Worm (Caenorhabditis elegans) whole organism, L4 larva: ENCODE data around the gene F56F11.4.

Experiments used
- F26F4.8 ChIP-seq: fragments of 200-800 bp; sonication (Bioruptor generic); conservative IDR thresholded peaks from 2 replicates; pipeline ENCODE4 v1.3.6; 2022; ENCODE audit warnings: missing genetic modification characterization, missing compliant biosample characterization
- F44E2.7 ChIP-seq: fragments of 200-800 bp; sonication (Bioruptor generic); IDR thresholded peaks from 2 replicates; pipeline ENCODE4 v2.1.2; 2022; ENCODE audit warnings: missing genetic modification characterization, missing compliant biosample characterization
- F49E8.2 ChIP-seq: sonication (generic microtip); optimal IDR thresholded peaks from 2 replicates; lab custom pipeline; 2016; ENCODE audit warnings: missing compliant biosample characterization, mild to moderate bottlenecking, missing genetic modification characterization, borderline replicate concordance
- T26A8.4 ChIP-seq: fragments of 200-800 bp; sonication (Bioruptor generic); IDR thresholded peaks from 2 replicates; pipeline ENCODE4 v1.3.6; 2022; ENCODE audit warnings: missing genetic modification characterization, missing compliant biosample characterization
- Y48G9A.11 ChIP-seq: fragments of 200-800 bp; sonication (Bioruptor generic); IDR thresholded peaks from 2 replicates; pipeline ENCODE4 v1.3.6; 2022; ENCODE audit warnings: missing genetic modification reagents, missing genetic modification characterization, missing compliant biosample characterization
- Y5F2A.4 ChIP-seq: fragments of 200-800 bp; sonication (Bioruptor generic); optimal IDR thresholded peaks from 2 replicates; lab custom pipeline; 2018; ENCODE audit warnings: mild to moderate bottlenecking, missing genetic modification characterization, missing compliant biosample characterization
- aha-1 ChIP-seq: fragments of 150-350 bp; peaks from one replicate; lab custom pipeline; 2014; ENCODE audit warnings: missing biosample characterization, missing genetic modification characterization
- ama-1 ChIP-seq: fragments of 150-350 bp; optimal IDR thresholded peaks from 2 replicates; lab custom pipeline; 2014; ENCODE audit warnings: inconsistent platforms, mixed read lengths
- ceh-20 ChIP-seq: fragments of 200-800 bp; sonication (Bioruptor generic); IDR thresholded peaks from 2 replicates; pipeline ENCODE4 v1.3.6; 2022; ENCODE audit warnings: missing genetic modification reagents, missing genetic modification characterization, missing compliant biosample characterization
- ceh-32 ChIP-seq: sonication (generic microtip); optimal IDR thresholded peaks from 2 replicates; lab custom pipeline; 2016; ENCODE audit warnings: mild to moderate bottlenecking, missing genetic modification characterization, missing compliant biosample characterization; ENCODE audit not compliant: poor library complexity
- cey-2 ChIP-seq: sonication (generic microtip); optimal IDR thresholded peaks from 3 replicates; lab custom pipeline; 2017; ENCODE audit warnings: missing genetic modification characterization, mild to moderate bottlenecking, missing compliant biosample characterization, antibody characterized with exemption, borderline replicate concordance; ENCODE audit not compliant: insufficient read depth
- daf-12 ChIP-seq: fragments of 150-350 bp; optimal IDR thresholded peaks from 2 replicates; lab custom pipeline; 2014; ENCODE audit warnings: missing biosample characterization, missing genetic modification reagents, missing genetic modification characterization
- daf-16 ChIP-seq, 3 experiments: sonication (generic microtip); optimal IDR thresholded peaks; 2 replicates each; lab custom pipeline; 2016 to 2017; ENCODE audit warnings: missing genetic modification characterization in 3 of 3, missing genetic modification reagents in 3 of 3, mild to moderate bottlenecking in 2 of 3, missing compliant biosample characterization in 2 of 3, missing biosample characterization in 1 of 3, moderate library complexity in 1 of 3
- dmd-6 ChIP-seq: fragments of 200-800 bp; sonication (Bioruptor generic); IDR thresholded peaks from 2 replicates; pipeline ENCODE4 v1.3.6; 2022; ENCODE audit warnings: missing genetic modification reagents, missing genetic modification characterization, missing compliant biosample characterization
- dve-1 ChIP-seq: sonication (generic microtip); optimal IDR thresholded peaks from 2 replicates; lab custom pipeline; 2017; ENCODE audit warnings: antibody characterized with exemption, mild to moderate bottlenecking, missing genetic modification characterization, missing compliant biosample characterization; ENCODE audit not compliant: insufficient read depth
- fkh-10 ChIP-seq: fragments of 150-350 bp; optimal IDR thresholded peaks from 2 replicates; lab custom pipeline; 2014; ENCODE audit warnings: missing biosample characterization, missing genetic modification reagents, missing genetic modification characterization
- hif-1 ChIP-seq, 2 experiments: sonication (generic microtip); optimal IDR thresholded peaks; 2 replicates each; lab custom pipeline; 2016 to 2017; ENCODE audit warnings: missing compliant biosample characterization in 2 of 2, missing genetic modification characterization in 2 of 2, missing genetic modification reagents in 2 of 2, missing genotype in 2 of 2, mild to moderate bottlenecking in 1 of 2
- hlh-11 ChIP-seq: fragments of 200-800 bp; sonication (Bioruptor generic); optimal IDR thresholded peaks from 2 replicates; lab custom pipeline; 2018; ENCODE audit warnings: mild to moderate bottlenecking, missing genetic modification characterization, missing compliant biosample characterization
- hmg-1.1 ChIP-seq: fragments of 200-800 bp; sonication (Bioruptor generic); IDR thresholded peaks from 2 replicates; pipeline ENCODE4 v1.3.6; 2022; ENCODE audit warnings: missing genetic modification reagents, missing genetic modification characterization, missing compliant biosample characterization
- lim-7 ChIP-seq: fragments of 200-800 bp; sonication (Bioruptor generic); IDR thresholded peaks from 2 replicates; pipeline ENCODE4 v1.3.6; 2022; ENCODE audit warnings: missing genetic modification characterization, missing compliant biosample characterization
- lin-15B ChIP-seq: fragments of 150-350 bp; sonication (generic microtip); optimal IDR thresholded peaks from 3 replicates; lab custom pipeline; 2014; ENCODE audit warnings: missing biosample characterization, missing genetic modification characterization
- lir-3 ChIP-seq: sonication (generic microtip); optimal IDR thresholded peaks from 2 replicates; lab custom pipeline; 2016; ENCODE audit warnings: mild to moderate bottlenecking, missing genetic modification characterization, missing compliant biosample characterization
- lsy-2 ChIP-seq, 2 experiments: fragments of 150-350 bp in 1 of 2; sonication (generic microtip) in 1 of 2; optimal IDR thresholded peaks; 2 replicates each; lab custom pipeline; 2014 to 2017; ENCODE audit warnings: missing biosample characterization in 2 of 2, missing genetic modification characterization in 2 of 2
- mdl-1 ChIP-seq, 2 experiments: fragments of 150-350 bp in 1 of 2; sonication (generic microtip) in 1 of 2; optimal IDR thresholded peaks; 2 replicates each; lab custom pipeline; 2014 to 2017; ENCODE audit warnings: missing biosample characterization in 2 of 2, missing genetic modification characterization in 2 of 2
- mes-2 ChIP-seq: sonication (generic microtip); optimal IDR thresholded peaks from 2 replicates; lab custom pipeline; 2016; ENCODE audit warnings: missing genotype, mild to moderate bottlenecking, missing genetic modification characterization, missing compliant biosample characterization; ENCODE audit not compliant: poor library complexity, severe bottlenecking
- mxl-3 ChIP-seq: fragments of 200-800 bp; sonication (Bioruptor generic); optimal IDR thresholded peaks from 2 replicates; lab custom pipeline; 2018; ENCODE audit warnings: mild to moderate bottlenecking, missing genetic modification characterization, missing compliant biosample characterization
- nhr-111 ChIP-seq: fragments of 200-800 bp; sonication (Bioruptor generic); optimal IDR thresholded peaks from 2 replicates; lab custom pipeline; 2018; ENCODE audit warnings: mild to moderate bottlenecking, missing genetic modification characterization, missing compliant biosample characterization
- nhr-25 ChIP-seq: sonication (generic microtip); optimal IDR thresholded peaks from 2 replicates; lab custom pipeline; 2017; ENCODE audit warnings: missing genetic modification characterization, mild to moderate bottlenecking, missing compliant biosample characterization, antibody characterized with exemption, moderate library complexity, borderline replicate concordance; ENCODE audit not compliant: insufficient read depth
- nhr-28 ChIP-seq: fragments of 150-350 bp; optimal IDR thresholded peaks from 2 replicates; lab custom pipeline; 2014; ENCODE audit warnings: missing biosample characterization, missing genetic modification characterization
- nhr-48 ChIP-seq: sonication (generic microtip); optimal IDR thresholded peaks from 2 replicates; lab custom pipeline; 2016; ENCODE audit warnings: mild to moderate bottlenecking, missing genetic modification characterization, missing compliant biosample characterization
- nhr-76 ChIP-seq: fragments of 150-350 bp; optimal IDR thresholded peaks from 2 replicates; lab custom pipeline; 2014; ENCODE audit warnings: missing biosample characterization, missing genetic modification characterization
- nhr-77 ChIP-seq: fragments of 150-350 bp; optimal IDR thresholded peaks from 2 replicates; lab custom pipeline; 2014; ENCODE audit warnings: missing biosample characterization, missing genetic modification characterization
- php-3 ChIP-seq: fragments of 200-800 bp; sonication (Bioruptor generic); IDR thresholded peaks from 2 replicates; pipeline ENCODE4 v1.3.6; 2022; ENCODE audit warnings: missing genetic modification reagents, missing genetic modification characterization, missing compliant biosample characterization
- pqm-1 ChIP-seq: sonication (generic microtip); optimal IDR thresholded peaks from 2 replicates; lab custom pipeline; 2017; ENCODE audit warnings: missing biosample characterization, missing genetic modification characterization
- snpc-4 ChIP-seq: fragments of 150-350 bp; optimal IDR thresholded peaks from 2 replicates; lab custom pipeline; 2014; ENCODE audit warnings: missing biosample characterization, missing genetic modification characterization
- tra-1 ChIP-seq: fragments of 200-800 bp; sonication (Bioruptor generic); IDR thresholded peaks from 2 replicates; pipeline ENCODE4 v1.3.6; 2022; ENCODE audit warnings: missing genetic modification reagents, missing genetic modification characterization, missing compliant biosample characterization
- unc-39 ChIP-seq: sonication (generic microtip); optimal IDR thresholded peaks from 2 replicates; lab custom pipeline; 2017; ENCODE audit warnings: missing biosample characterization, missing genetic modification characterization
- unc-62 ChIP-seq, 3 experiments: fragments of 150-350 bp in 1 of 3; sonication (generic microtip); optimal IDR thresholded peaks in 2 of 3; peaks in 1 of 3; 1 replicate in 1 of 3; 2 replicates in 2 of 3; lab custom pipeline; 2014 to 2017; ENCODE audit warnings: missing biosample characterization in 3 of 3, missing genetic modification characterization in 3 of 3, missing genetic modification reagents in 3 of 3, missing genotype in 1 of 3
- zip-2 ChIP-seq: fragments of 150-350 bp; optimal IDR thresholded peaks from 2 replicates; lab custom pipeline; 2014; ENCODE audit warnings: missing biosample characterization, missing genetic modification characterization
- ztf-11 ChIP-seq: fragments of 150-350 bp; optimal IDR thresholded peaks from 2 replicates; lab custom pipeline; 2014; ENCODE audit warnings: missing biosample characterization, missing genetic modification characterization
- ztf-7 ChIP-seq: fragments of 150-350 bp; optimal IDR thresholded peaks from 2 replicates; lab custom pipeline; 2014; ENCODE audit warnings: missing biosample characterization, missing genetic modification characterization

The F56F11.4 gene

DNA sequence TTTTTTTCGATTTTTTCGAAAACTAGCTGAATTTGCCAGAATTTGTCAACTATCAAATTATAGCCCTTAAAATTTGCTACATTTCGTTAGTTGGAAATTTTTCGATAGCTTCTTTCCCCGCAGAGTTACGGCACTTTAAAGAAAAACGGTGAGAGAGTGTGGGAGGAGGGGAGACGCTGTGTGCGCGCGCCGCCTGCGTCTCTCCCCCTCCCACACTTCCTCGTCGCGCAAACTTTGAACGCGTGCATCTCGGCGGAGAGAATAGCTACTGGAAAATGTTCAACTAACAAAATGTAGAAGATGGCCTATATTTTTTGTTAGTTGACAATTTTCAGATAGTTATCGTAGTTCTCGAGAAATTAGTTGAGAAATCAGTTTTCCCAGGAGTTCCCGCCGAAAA lies 10.6 kb downstream of the F56F11.4 start:
- TF ChIP-seq F44E2.7 (no peak), hif-1 (tag; optimal IDR thresholded peaks at IDR 0.05; lab: Kevin White, UChicago) (no peak), ama-1 (no peak), lim-7 (GFP tag; lab: Robert Waterston, UW) (no peak), unc-39 (tag; lab: Kevin White, UChicago) (no peak), daf-12 (tag; lab: Kevin White, UChicago) (no peak), lin-15B (tag; lab: Kevin White, UChicago) (no peak), ceh-32 (tag; lab: Kevin White, UChicago) (no peak), cey-2 (no peak), snpc-4 (tag; lab: Kevin White, UChicago) (no peak), hmg-1.1 (GFP tag; lab: Robert Waterston, UW) (no peak), hlh-11 (tag; lab: Kevin White, UChicago) (no peak), ztf-11 (tag; lab: Kevin White, UChicago) (no peak)

DNA sequence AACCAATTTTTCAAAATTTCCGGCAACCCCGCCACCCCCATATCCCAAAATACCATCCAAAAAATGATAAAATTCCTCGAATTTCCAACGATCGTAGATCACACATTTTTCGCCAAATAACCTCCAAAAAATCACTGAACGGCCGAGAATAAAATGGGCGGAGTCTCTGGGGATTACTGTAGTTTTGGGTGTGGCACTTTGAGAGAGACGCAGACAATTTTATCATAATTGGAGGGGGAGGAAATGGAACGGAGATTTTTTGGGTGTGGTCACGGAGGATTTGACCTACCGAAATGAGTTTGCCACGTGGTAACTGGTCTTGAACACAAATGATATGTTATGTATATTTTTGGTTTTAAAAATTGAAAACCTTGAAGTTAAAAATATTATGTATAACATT lies 12.4 kb downstream of the F56F11.4 start:
- TF ChIP-seq fkh-10 (GFP tag; lab: Kevin White, UChicago): no peak
- TF ChIP-seq lsy-2 (tag; optimal IDR thresholded peaks at IDR 0.05; lab: Kevin White, UChicago): peak in 1 of 2 experiments; percentile 70
- TF ChIP-seq nhr-28 (tag; lab: Kevin White, UChicago): peak; percentile 54
- no peak for TF ChIP-seq aha-1
- TF ChIP-seq nhr-48: no peak
- no peak for TF ChIP-seq Y5F2A.4
- no peak for TF ChIP-seq ztf-7 (tag; lab: Kevin White, UChicago)
- TF ChIP-seq F26F4.8 (GFP tag; lab: Robert Waterston, UW): no peak
- peak; percentile 19 for TF ChIP-seq mxl-3 (GFP tag; lab: Kevin White, UChicago)
- TF ChIP-seq mdl-1 (tag; optimal IDR thresholded peaks at IDR 0.05; lab: Kevin White, UChicago): peak in 1 of 2 experiments; percentile 23
- TF ChIP-seq hlh-11 (tag; lab: Kevin White, UChicago): peak; percentile 34

DNA sequence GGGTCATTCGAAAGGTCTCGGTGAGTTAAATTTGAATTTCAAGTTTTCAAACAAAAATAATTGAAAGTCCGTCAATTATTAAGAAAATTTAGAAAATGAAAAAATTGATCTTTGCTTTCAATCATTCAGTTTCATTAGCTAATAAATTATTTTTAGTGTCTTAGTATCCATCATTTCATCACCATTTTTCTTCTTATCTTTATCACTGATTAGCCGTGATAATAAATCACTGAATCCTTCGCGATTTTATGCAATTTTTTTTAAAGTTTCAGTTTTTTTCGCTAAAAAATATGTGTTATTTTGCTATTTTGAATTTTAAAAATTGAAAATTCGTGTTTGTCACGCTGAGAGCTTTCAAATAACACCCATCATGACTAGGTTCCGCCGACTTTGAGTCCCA lies 13.0 kb downstream of the F56F11.4 start:
- no peak for TF ChIP-seq nhr-111 (GFP tag; lab: Kevin White, UChicago)
- peak; percentile 88 for TF ChIP-seq php-3 (GFP tag; lab: Robert Waterston, UW)
- no peak for TF ChIP-seq hlh-11 (tag; lab: Kevin White, UChicago)
- TF ChIP-seq ceh-20: peak; percentile 63; the same call in 1 of the 2 replicates
- TF ChIP-seq T26A8.4: no peak
- TF ChIP-seq aha-1: no peak
- no peak for TF ChIP-seq mes-2 (tag; lab: Kevin White, UChicago)
- TF ChIP-seq, all 104 proteins: peak for 2

DNA sequence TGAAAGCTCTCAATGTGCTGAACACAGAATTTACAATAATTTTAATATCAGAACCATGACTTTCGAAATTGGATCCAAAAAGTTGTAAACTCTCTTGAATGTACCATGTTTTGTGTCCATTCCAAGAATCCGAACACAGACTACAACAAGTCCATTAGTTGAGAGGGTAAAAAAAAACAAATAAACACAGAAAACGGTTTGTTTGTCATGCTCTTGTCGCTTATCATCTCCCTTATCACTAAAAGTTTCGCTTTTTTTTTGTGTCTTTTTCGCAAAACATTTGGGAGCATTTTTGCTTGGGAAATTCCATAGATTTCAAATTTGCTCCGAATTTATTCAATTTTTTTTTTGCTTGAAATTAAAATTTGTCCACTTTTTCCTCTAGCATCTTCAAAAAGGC lies 13.5 kb downstream of the F56F11.4 start:
- peak; percentile 35 for TF ChIP-seq nhr-77 (tag; lab: Kevin White, UChicago)
- no peak for TF ChIP-seq daf-16 (GFP tag; optimal IDR thresholded peaks at IDR 0.05; lab: Kevin White, UChicago)
- peak; percentile 84 for TF ChIP-seq daf-16 (tag; optimal IDR thresholded peaks at IDR 0.05; lab: Kevin White, UChicago)
- peak; percentile 31 for TF ChIP-seq dve-1 (tag; lab: Kevin White, UChicago)
- TF ChIP-seq Y48G9A.11 (GFP tag; lab: Robert Waterston, UW): no peak
- TF ChIP-seq unc-62 (GFP tag; optimal IDR thresholded peaks at IDR 0.05 in 1 of 2; lab: Kevin White, UChicago): peak in 1 of 2 experiments; percentile 24
- TF ChIP-seq unc-62 (tag; optimal IDR thresholded peaks at IDR 0.05; lab: Kevin White, UChicago): no peak
- no peak for TF ChIP-seq ceh-20
- peak; percentile 48 for TF ChIP-seq dmd-6 (GFP tag; lab: Robert Waterston, UW)
- TF ChIP-seq T26A8.4: no peak
- no peak for TF ChIP-seq lin-15B (tag; lab: Kevin White, UChicago)
- TF ChIP-seq nhr-76 (tag; lab: Kevin White, UChicago): no peak
- peak; percentile 66 for TF ChIP-seq pqm-1 (tag; lab: Kevin White, UChicago)
- no peak for TF ChIP-seq F49E8.2 (tag; lab: Kevin White, UChicago)
- peak; percentile 85 for TF ChIP-seq nhr-28 (tag; lab: Kevin White, UChicago)
- TF ChIP-seq hlh-11 (tag; lab: Kevin White, UChicago): peak; percentile 38
- TF ChIP-seq tra-1 (GFP tag; lab: Robert Waterston, UW): peak; percentile 20; the same call in 1 of the 2 replicates
- TF ChIP-seq php-3 (GFP tag; lab: Robert Waterston, UW): 0 out of 2 replicates have a peak, but pooled peaks have one; percentile 22
- TF ChIP-seq nhr-25 (tag; lab: Kevin White, UChicago): no peak
- no peak for TF ChIP-seq zip-2 (tag; lab: Kevin White, UChicago)
- no peak for TF ChIP-seq lir-3 (tag; lab: Kevin White, UChicago)
